Worm (Caenorhabditis elegans): ENCODE measurements around the gene rps-14.

DNA sequence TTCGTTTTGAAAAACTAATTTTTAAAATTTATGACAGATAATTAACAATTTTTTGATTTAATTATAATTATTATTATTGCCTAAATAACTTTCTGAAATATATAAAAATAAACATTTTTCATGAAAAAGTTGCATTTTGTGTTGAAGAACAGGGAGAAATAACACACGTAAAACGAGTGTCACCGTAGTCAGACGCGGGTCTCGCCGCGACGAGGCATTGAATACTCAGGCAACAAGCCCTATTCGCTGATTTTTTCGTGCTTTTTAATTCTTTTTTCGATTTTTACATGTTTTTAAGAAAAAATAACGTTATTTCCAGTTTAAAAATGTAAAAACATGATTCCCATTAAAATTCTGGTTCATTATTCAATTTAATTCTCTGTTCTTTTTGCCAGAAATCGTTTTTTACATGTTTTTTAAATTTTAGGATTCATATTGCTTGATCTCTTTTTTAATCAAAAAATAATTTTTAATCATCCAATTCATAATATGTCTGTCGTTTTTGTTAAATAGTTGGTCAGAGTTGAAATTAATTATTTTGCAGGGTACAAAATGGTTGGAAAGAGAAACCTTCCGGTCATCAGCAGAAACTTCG is 28.6 kb upstream of the rps-14 start, which contains the start of gene rpl-6:
- TF ChIP-seq pag-3 (tag; optimal IDR thresholded peaks at IDR 0.05; ENCODE audit: borderline replicate concordance) (no peak), nhr-11 (tag; optimal IDR thresholded peaks at IDR 0.05) (no peak), hlh-8 (tag; optimal IDR thresholded peaks at IDR 0.05) (no peak)
